Fruit fly (Drosophila melanogaster) S2 (cell line): ENCODE results near the gene Pih1D1.
A peak's percentile ranks its signal among the peaks of the same experiment; 100 is the strongest.

Experiments
- CG8478 ChIP-seq: fragments of >200 bp; optimal IDR thresholded peaks from 2 replicates; lab custom pipeline; 2018
- CTCF ChIP-seq, 2 experiments: fragments of >200 bp; optimal IDR thresholded peaks; 2 replicates each; lab custom pipeline; 2018

Gene Pih1D1

dm6 chr2L:12721794-12722315, at the start of gene Pih1D1:
TSS of gene Pih1D1 (minus strand) at chr2L:12721843.
- TF ChIP-seq CG8478 (lab: Kevin White, UChicago) (no peak), CTCF (optimal IDR thresholded peaks at IDR 0.05; lab: Kevin White, UChicago) (no peak)

DNA sequence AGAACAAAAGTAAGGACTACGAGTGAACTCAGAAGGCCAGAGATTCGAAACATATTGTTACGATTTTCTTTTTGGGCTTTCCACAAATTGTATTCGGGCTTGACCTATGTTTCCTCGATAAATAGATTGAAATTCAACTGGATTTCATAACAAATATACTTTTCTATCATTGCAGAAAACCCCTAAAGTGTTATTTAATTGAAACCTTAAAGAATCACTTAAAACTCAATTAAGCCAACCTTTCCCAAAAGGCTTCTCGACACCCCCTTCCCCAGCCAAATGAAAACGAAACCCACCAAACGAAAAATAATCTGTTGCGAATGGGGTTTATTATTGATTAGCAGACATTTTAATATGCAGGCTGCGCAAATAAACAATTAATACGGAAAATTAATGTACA, 40.1 kb upstream of the Pih1D1 start, which contains the start of gene CG15483:
Gene CG15483 (minus strand): TSS at position 101 of the 400 bp plus-strand sequence.
- TF ChIP-seq CTCF (optimal IDR thresholded peaks at IDR 0.05; lab: Kevin White, UChicago) (no peak), CG8478 (lab: Kevin White, UChicago) (no peak)

DNA sequence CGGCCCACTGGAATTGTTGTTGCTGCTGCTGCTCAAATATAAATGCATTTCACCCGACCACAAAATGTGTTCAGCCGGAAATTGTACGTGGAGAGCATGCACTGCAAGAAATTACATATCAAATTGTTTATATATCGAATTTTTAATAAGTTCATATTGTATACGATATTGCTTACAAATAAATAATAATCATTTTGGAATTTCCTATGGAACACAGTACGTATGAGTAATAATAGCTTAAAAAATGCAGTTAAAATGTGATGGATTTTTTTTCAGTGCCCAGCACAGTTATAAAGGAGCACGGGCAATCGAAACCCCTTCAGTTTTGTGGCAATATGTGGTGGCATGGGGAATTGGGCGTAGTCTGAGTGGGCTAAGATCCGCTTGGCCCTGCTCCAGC, 34.8 kb upstream of the Pih1D1 start:
- TF ChIP-seq CG8478 (lab: Kevin White, UChicago) = no peak

DNA sequence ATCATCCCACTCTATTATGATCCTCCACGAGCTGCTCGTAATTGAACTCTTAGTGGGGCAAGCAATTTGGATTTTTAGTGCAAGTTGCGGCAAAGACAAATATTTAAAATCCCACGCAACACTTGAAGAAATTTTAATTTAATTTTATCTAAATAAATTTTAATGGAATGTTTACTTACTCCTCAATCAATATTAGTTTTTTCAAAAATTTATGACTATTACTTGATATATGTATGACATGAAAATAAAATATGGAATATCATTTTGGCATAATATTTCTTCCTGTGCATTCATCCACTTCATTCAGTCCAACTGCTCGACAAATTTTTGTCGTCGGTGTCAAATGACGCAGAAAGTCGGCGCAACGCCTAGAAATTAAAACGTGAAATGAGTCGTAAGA, 28.4 kb upstream of the Pih1D1 start:
- no peak for TF ChIP-seq CG8478 (lab: Kevin White, UChicago)
- no peak for TF ChIP-seq CTCF (optimal IDR thresholded peaks at IDR 0.05; lab: Kevin White, UChicago)

dm6 chr2L:12720430-12721396, 930 bp downstream of the Pih1D1 start:
- TF ChIP-seq CTCF (optimal IDR thresholded peaks at IDR 0.05; lab: Kevin White, UChicago) (no peak), CG8478 (lab: Kevin White, UChicago) (no peak)

DNA sequence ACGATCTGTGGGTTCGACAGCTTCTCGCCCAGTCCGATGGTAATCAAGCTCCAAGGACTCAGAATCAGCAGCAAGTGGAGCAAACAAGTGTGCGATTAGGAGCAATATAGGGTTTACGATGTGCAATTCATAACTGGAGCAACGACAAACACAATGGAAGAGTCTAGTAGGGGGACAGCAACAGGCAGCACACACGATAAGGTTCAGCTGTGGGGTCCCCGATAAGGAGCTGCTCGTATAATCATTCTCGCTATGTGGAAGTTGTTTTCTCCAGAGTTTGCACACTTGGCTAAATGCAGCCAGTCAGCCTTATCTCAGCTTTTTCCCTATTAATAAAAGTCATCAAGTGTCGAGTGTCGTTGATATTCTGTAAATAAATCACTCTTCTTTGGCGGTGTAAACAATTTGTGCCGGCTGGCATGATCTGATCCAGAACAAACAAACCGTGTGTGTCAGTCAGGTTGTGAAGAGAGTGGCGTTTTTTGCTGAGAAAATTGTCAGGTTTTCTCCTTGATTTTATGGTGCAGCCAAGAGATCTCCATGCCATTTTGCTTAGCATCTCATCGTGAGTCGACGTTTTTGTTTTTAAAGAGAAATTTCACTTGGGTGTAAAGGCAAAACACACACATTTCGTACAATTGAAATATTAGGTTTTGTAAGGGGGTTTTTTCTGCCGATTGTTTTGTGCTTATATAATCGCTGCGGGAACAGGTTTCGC, 1.8 kb downstream of the Pih1D1 start:
- no peak for TF ChIP-seq CTCF (optimal IDR thresholded peaks at IDR 0.05; lab: Kevin White, UChicago)
- no peak for TF ChIP-seq CG8478 (lab: Kevin White, UChicago)

dm6 chr2L:12718437-12719376, 2.9 kb downstream of the Pih1D1 start, which contains the start of gene MRP:
TSS of gene MRP (plus strand) at chr2L:12719045.
- no peak for TF ChIP-seq CTCF (optimal IDR thresholded peaks at IDR 0.05; lab: Kevin White, UChicago)

- TF ChIP-seq CTCF (optimal IDR thresholded peaks at IDR 0.05; lab: Kevin White, UChicago) (no peak), CG8478 (lab: Kevin White, UChicago) (no peak)
Measured at dm6 chr2L:12712852-12713251, 8.8 kb downstream of the Pih1D1 start, which contains the start of gene CG5787. TSS of gene CG5787 (minus strand) at chr2L:12712952.

DNA sequence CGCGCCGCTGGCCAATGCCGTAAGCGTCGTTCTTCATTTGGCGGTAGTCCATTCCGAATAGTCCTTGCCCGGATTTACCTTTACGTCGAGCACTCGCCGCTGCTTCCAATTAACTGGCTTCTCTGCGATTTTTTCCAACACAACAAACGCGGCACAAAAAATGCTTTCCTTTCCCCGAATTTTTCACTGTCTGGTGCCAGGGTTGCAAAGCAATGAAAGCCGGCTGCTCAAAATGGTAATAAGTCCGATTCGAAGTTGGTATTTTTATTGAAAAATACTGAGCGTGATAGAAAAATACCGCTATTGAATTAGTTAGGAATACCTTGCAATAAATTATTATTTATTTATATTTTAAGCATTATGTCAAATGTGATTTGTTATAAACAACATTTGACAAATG, 9.4 kb downstream of the Pih1D1 start:
- TF ChIP-seq CTCF (optimal IDR thresholded peaks at IDR 0.05; lab: Kevin White, UChicago) = no peak
- TF ChIP-seq CG8478 (lab: Kevin White, UChicago) = no peak

DNA sequence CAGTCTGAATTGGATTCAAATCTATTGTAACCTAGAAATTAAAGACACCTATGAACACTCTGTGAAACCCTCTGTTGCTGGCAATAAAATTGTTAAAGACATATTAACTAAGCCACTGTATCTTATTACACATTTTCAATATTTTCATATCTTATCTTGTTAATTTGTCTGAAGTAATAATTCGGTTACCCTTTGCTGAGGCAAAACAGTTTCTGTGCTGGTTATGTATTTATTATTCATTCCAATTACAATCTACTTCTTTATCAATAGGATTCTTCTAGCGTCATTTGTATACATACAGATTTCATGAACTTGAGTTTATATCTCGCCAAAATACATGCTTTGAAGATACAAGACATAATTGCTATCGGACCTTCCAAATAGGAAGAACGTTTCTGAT, 13.1 kb downstream of the Pih1D1 start:
- no peak for TF ChIP-seq CTCF (optimal IDR thresholded peaks at IDR 0.05; lab: Kevin White, UChicago)
- TF ChIP-seq CG8478 (lab: Kevin White, UChicago) = no peak

DNA sequence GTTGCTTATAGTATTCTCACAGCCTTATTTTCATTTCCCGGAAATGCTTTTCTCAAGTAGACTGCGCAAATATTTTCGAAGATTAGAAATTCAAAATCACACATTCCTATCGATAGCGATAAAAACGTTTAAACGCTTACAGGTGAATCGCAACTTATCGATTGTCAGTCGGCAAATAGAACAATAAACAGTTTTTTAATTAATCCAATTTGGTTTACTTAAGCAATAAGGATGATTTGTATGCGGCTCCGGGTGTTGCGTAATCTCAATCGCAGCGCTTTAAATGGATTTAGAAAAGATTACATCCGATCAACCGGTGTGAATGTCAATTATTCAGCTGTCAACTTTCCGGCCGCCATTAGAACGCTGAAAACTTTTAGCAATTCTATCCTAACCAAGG, 14.1 kb downstream of the Pih1D1 start, which contains the start of the genes CG6180 and CG15484:
Gene CG6180 (plus strand): TSS at position 122 of the 400 bp plus-strand sequence.
Gene CG15484 (minus strand): TSS at position 172 of the 400 bp plus-strand sequence.
- TF ChIP-seq CTCF (optimal IDR thresholded peaks at IDR 0.05; lab: Kevin White, UChicago) = no peak
- TF ChIP-seq CG8478 (lab: Kevin White, UChicago) = no peak

DNA sequence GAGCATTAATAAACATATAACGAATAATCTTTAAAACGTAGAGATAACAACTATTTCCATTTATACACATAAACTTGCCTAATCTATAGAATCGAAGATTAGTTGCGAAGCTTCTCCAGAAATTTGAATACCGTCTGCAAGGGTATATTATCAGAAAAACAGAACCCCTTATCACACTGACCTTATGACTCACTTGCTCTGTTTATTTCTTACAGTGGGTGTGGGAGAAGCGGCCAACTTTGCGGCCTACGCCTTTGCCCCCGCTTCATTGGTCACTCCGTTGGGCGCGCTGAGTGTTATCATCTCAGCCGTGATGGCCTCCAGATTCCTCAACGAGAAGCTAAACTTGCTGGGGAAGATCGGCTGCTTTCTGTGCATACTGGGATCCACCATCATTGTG, 16.3 kb downstream of the Pih1D1 start:
- TF ChIP-seq CG8478 (lab: Kevin White, UChicago) = no peak
- TF ChIP-seq CTCF (optimal IDR thresholded peaks at IDR 0.05; lab: Kevin White, UChicago) = no peak

- TF ChIP-seq CG8478 (lab: Kevin White, UChicago) (no peak), CTCF (optimal IDR thresholded peaks at IDR 0.05; lab: Kevin White, UChicago) (peak in 1 of 2 experiments; percentile 15)
Measured at dm6 chr2L:12704418-12704920, 17.2 kb downstream of the Pih1D1 start, which contains the start of the genes CG5776 and spict. TSS of gene CG5776 (minus strand) at chr2L:12704451. TSS of gene spict (plus strand) at chr2L:12704725.
